ENCODE assay signal across 1 fruit fly cellular context in genomic region chr3L:9762036-9762597, dm6.
A peak's percentile ranks its signal among the peaks of the same experiment; 100 is the strongest.
TF ChIP-seq lines count a peak whose summit lies in the region.

No protein-coding gene starts in this region.

TF ChIP-seq in whole organism, embryonic, 481 proteins besides CTCF, POLR2A, EP300 and RAD21 (continued from another document and continues in another):
- TF ChIP-seq NC2α (GFP tag; optimal IDR thresholded peaks at IDR 0.05; lab: Kevin White, UChicago), result no peak
- TF ChIP-seq CG11456 (GFP tag; IDR thresholded peaks at IDR 0.05; lab: Robert Waterston, UW), result 0 out of 3 replicates have a peak, but pooled peaks have one; percentile 10
- TF ChIP-seq CG11504 (tag; optimal IDR thresholded peaks at IDR 0.05; lab: Kevin White, UChicago), result no peak
- no peak for TF ChIP-seq CG12104 (GFP tag; optimal IDR thresholded peaks at IDR 0.05; lab: Kevin White, UChicago)
- TF ChIP-seq hb (GFP tag; IDR thresholded peaks at IDR 0.05; lab: Robert Waterston, UW; ENCODE audit: partially characterized antibody), result no peak
- no peak for TF ChIP-seq CG31388 (GFP tag; optimal IDR thresholded peaks at IDR 0.05; lab: Kevin White, UChicago)
- no peak for TF ChIP-seq corto (GFP tag; optimal IDR thresholded peaks at IDR 0.05; lab: Kevin White, UChicago)
- no peak for TF ChIP-seq Ptx1 (GFP tag; IDR thresholded peaks at IDR 0.05; lab: Robert Waterston, UW)
- no peak for TF ChIP-seq pfk (GFP tag; optimal IDR thresholded peaks at IDR 0.05; lab: Kevin White, UChicago)
- TF ChIP-seq CG14441 (GFP tag; IDR thresholded peaks at IDR 0.05; lab: Robert Waterston, UW), result no peak
- 0 out of 3 replicates have a peak, but pooled peaks have one; percentile 12 for TF ChIP-seq dysf (GFP tag; IDR thresholded peaks at IDR 0.05; lab: Robert Waterston, UW)
- no peak for TF ChIP-seq CG9876 (GFP tag; optimal IDR thresholded peaks at IDR 0.05; lab: Kevin White, UChicago)
- no peak for TF ChIP-seq Asciz (GFP tag; optimal IDR thresholded peaks at IDR 0.05; lab: Kevin White, UChicago)
- TF ChIP-seq her (GFP tag; optimal IDR thresholded peaks at IDR 0.05; lab: Kevin White, UChicago), result peak; percentile 34
- TF ChIP-seq croc (GFP tag; conservative IDR thresholded peaks at IDR 0.05; lab: Robert Waterston, UW), result no peak
- TF ChIP-seq pho (GFP tag; optimal IDR thresholded peaks at IDR 0.05; lab: Kevin White, UChicago), result peak; percentile 51
- TF ChIP-seq fru (optimal IDR thresholded peaks at IDR 0.05; lab: Kevin White, UChicago), result no peak
- no peak for TF ChIP-seq yki (optimal IDR thresholded peaks at IDR 0.05; lab: Kevin White, UChicago)
- TF ChIP-seq CG6813 (GFP tag; optimal IDR thresholded peaks at IDR 0.05; lab: Kevin White, UChicago), result peak; percentile 46
- no peak for TF ChIP-seq CG16813 (GFP tag; IDR thresholded peaks at IDR 0.05; lab: Robert Waterston, UW; ENCODE audit: partially characterized antibody)
- no peak for TF ChIP-seq GATAe (GFP tag; conservative IDR thresholded peaks at IDR 0.05; lab: Robert Waterston, UW)
- peak; percentile 24 for TF ChIP-seq CG31365 (tag; optimal IDR thresholded peaks at IDR 0.05; lab: Kevin White, UChicago)
- TF ChIP-seq D (optimal IDR thresholded peaks at IDR 0.05; lab: Kevin White, UChicago), result no peak
- no peak for TF ChIP-seq D (GFP tag; optimal IDR thresholded peaks at IDR 0.05; lab: Kevin White, UChicago)
- TF ChIP-seq jigr1 (GFP tag; IDR thresholded peaks at IDR 0.05; lab: Robert Waterston, UW), result no peak
- peak; percentile 15 for TF ChIP-seq Lhr (GFP tag; optimal IDR thresholded peaks at IDR 0.05; lab: Kevin White, UChicago)
- TF ChIP-seq eyg (GFP tag; optimal IDR thresholded peaks at IDR 0.05; lab: Kevin White, UChicago), result no peak
- TF ChIP-seq br (optimal IDR thresholded peaks at IDR 0.05; lab: Kevin White, UChicago), result no peak
- no peak for TF ChIP-seq HHEX (GFP tag; optimal IDR thresholded peaks at IDR 0.05; lab: Kevin White, UChicago)
- no peak for TF ChIP-seq grn (GFP tag; optimal IDR thresholded peaks at IDR 0.05; lab: Kevin White, UChicago)
- TF ChIP-seq CG10209 (GFP tag; optimal IDR thresholded peaks at IDR 0.05; lab: Kevin White, UChicago), result no peak
- TF ChIP-seq esg (GFP tag; conservative IDR thresholded peaks at IDR 0.05; lab: Robert Waterston, UW), result no peak
- no peak for TF ChIP-seq CG4424 (GFP tag; optimal IDR thresholded peaks at IDR 0.05; lab: Kevin White, UChicago)
- peak; percentile 80 for TF ChIP-seq lab (GFP tag; optimal IDR thresholded peaks at IDR 0.05; lab: Kevin White, UChicago)
- no peak for TF ChIP-seq CG18476 (GFP tag; optimal IDR thresholded peaks at IDR 0.05; lab: Kevin White, UChicago)
- no peak for TF ChIP-seq bowl (GFP tag; IDR thresholded peaks at IDR 0.05; lab: Robert Waterston, UW)
- TF ChIP-seq Blimp-1 (GFP tag; optimal IDR thresholded peaks at IDR 0.05; lab: Kevin White, UChicago), result no peak
- TF ChIP-seq Hr78 (GFP tag; optimal IDR thresholded peaks at IDR 0.05; lab: Kevin White, UChicago), result no peak
- no peak for TF ChIP-seq CG5953 (GFP tag; IDR thresholded peaks at IDR 0.05; lab: Robert Waterston, UW)
- TF ChIP-seq Lim3 (GFP tag; IDR thresholded peaks at IDR 0.05; lab: Robert Waterston, UW), result no peak
- no peak for TF ChIP-seq lmd (GFP tag; IDR thresholded peaks at IDR 0.05; lab: Robert Waterston, UW)
- TF ChIP-seq CG9797 (GFP tag; optimal IDR thresholded peaks at IDR 0.05; lab: Kevin White, UChicago), result no peak
- TF ChIP-seq lov (optimal IDR thresholded peaks at IDR 0.05; lab: Kevin White, UChicago), result no peak
- TF ChIP-seq lov (GFP tag; IDR thresholded peaks at IDR 0.05; lab: Robert Waterston, UW), result no peak
- no peak for TF ChIP-seq Six4 (GFP tag; optimal IDR thresholded peaks at IDR 0.05; lab: Kevin White, UChicago)
- TF ChIP-seq CG13894 (tag; optimal IDR thresholded peaks at IDR 0.05; lab: Kevin White, UChicago), result no peak
- no peak for TF ChIP-seq CG3995 (GFP tag; optimal IDR thresholded peaks at IDR 0.05; lab: Kevin White, UChicago)
- TF ChIP-seq CG18619 (GFP tag; optimal IDR thresholded peaks at IDR 0.05; lab: Kevin White, UChicago), result peak; percentile 15
- TF ChIP-seq CG12071 (GFP tag; optimal IDR thresholded peaks at IDR 0.05; lab: Kevin White, UChicago), result peak; percentile 45
- no peak for TF ChIP-seq tx (GFP tag; optimal IDR thresholded peaks at IDR 0.05; lab: Kevin White, UChicago)
- no peak for TF ChIP-seq dm (GFP tag; optimal IDR thresholded peaks at IDR 0.05; lab: Kevin White, UChicago)
- TF ChIP-seq Antp (GFP tag; optimal IDR thresholded peaks at IDR 0.05; lab: Kevin White, UChicago), result no peak
- no peak for TF ChIP-seq Hand (GFP tag; optimal IDR thresholded peaks at IDR 0.05; lab: Kevin White, UChicago)
- TF ChIP-seq CG3847 (GFP tag; IDR thresholded peaks at IDR 0.05; lab: Robert Waterston, UW), result no peak
- no peak for TF ChIP-seq inv (GFP tag; IDR thresholded peaks at IDR 0.05; lab: Robert Waterston, UW; ENCODE audit: partially characterized antibody)
- no peak for TF ChIP-seq chif (GFP tag; optimal IDR thresholded peaks at IDR 0.05; lab: Kevin White, UChicago)
- no peak for TF ChIP-seq CG3065 (GFP tag; optimal IDR thresholded peaks at IDR 0.05; lab: Kevin White, UChicago)
- TF ChIP-seq dati (GFP tag; IDR thresholded peaks at IDR 0.05; lab: Robert Waterston, UW), result no peak
- TF ChIP-seq ken (GFP tag; IDR thresholded peaks at IDR 0.05; lab: Robert Waterston, UW), result no peak
- TF ChIP-seq Myb (GFP tag; optimal IDR thresholded peaks at IDR 0.05; lab: Kevin White, UChicago), result no peak
- TF ChIP-seq Dbx (GFP tag; IDR thresholded peaks at IDR 0.05; lab: Robert Waterston, UW), result peak; percentile 38; the same call in 1 of the 3 replicates
- TF ChIP-seq CG2712 (tag; optimal IDR thresholded peaks at IDR 0.05; lab: Kevin White, UChicago), result no peak
- no peak for TF ChIP-seq Dfd (GFP tag; optimal IDR thresholded peaks at IDR 0.05; lab: Kevin White, UChicago)
- no peak for TF ChIP-seq CG15479 (GFP tag; optimal IDR thresholded peaks at IDR 0.05; lab: Kevin White, UChicago)
- peak; percentile 20 for TF ChIP-seq ERR (GFP tag; optimal IDR thresholded peaks at IDR 0.05; lab: Kevin White, UChicago)
- no peak for TF ChIP-seq CG18011 (GFP tag; optimal IDR thresholded peaks at IDR 0.05; lab: Kevin White, UChicago)
- no peak for TF ChIP-seq CG33213 (GFP tag; optimal IDR thresholded peaks at IDR 0.05; lab: Kevin White, UChicago)
- TF ChIP-seq salm (tag; optimal IDR thresholded peaks at IDR 0.05; lab: Kevin White, UChicago), result peak; percentile 9
- TF ChIP-seq cas (GFP tag; IDR thresholded peaks at IDR 0.05; lab: Robert Waterston, UW), result no peak
- TF ChIP-seq MTF-1 (GFP tag; optimal IDR thresholded peaks at IDR 0.05; lab: Kevin White, UChicago; ENCODE audit: borderline replicate concordance), result no peak
- TF ChIP-seq CG6654 (GFP tag; optimal IDR thresholded peaks at IDR 0.05; lab: Kevin White, UChicago), result no peak
- no peak for TF ChIP-seq CG8388 (GFP tag; optimal IDR thresholded peaks at IDR 0.05; lab: Kevin White, UChicago)
- no peak for TF ChIP-seq nerfin-2 (GFP tag; IDR thresholded peaks at IDR 0.05; lab: Robert Waterston, UW; ENCODE audit: partially characterized antibody)
- TF ChIP-seq lilli (GFP tag; optimal IDR thresholded peaks at IDR 0.05; lab: Kevin White, UChicago), result no peak
- no peak for TF ChIP-seq Doc2 (GFP tag; IDR thresholded peaks at IDR 0.05; lab: Robert Waterston, UW)
- no peak for TF ChIP-seq cg (GFP tag; optimal IDR thresholded peaks at IDR 0.05; lab: Kevin White, UChicago)
- TF ChIP-seq HLH3B (GFP tag; IDR thresholded peaks at IDR 0.05; lab: Robert Waterston, UW), result no peak
- no peak for TF ChIP-seq Sry-β (GFP tag; optimal IDR thresholded peaks at IDR 0.05; lab: Kevin White, UChicago)
- TF ChIP-seq Lpt (GFP tag; optimal IDR thresholded peaks at IDR 0.05; lab: Kevin White, UChicago), result no peak
- TF ChIP-seq CG11696 (GFP tag; IDR thresholded peaks at IDR 0.05; lab: Robert Waterston, UW), result no peak
- no peak for TF ChIP-seq CG7928 (GFP tag; optimal IDR thresholded peaks at IDR 0.05; lab: Kevin White, UChicago)
- no peak for TF ChIP-seq CG10431 (GFP tag; optimal IDR thresholded peaks at IDR 0.05; lab: Kevin White, UChicago)
- TF ChIP-seq CG8281 (tag; optimal IDR thresholded peaks at IDR 0.05; lab: Kevin White, UChicago), result no peak
- TF ChIP-seq sqz (GFP tag; optimal IDR thresholded peaks at IDR 0.05; lab: Kevin White, UChicago), result no peak
- no peak for TF ChIP-seq ap (GFP tag; IDR thresholded peaks at IDR 0.05; lab: Robert Waterston, UW)
- TF ChIP-seq Gug (GFP tag; IDR thresholded peaks at IDR 0.05; lab: Robert Waterston, UW), result no peak
- TF ChIP-seq fd64A (GFP tag; optimal IDR thresholded peaks at IDR 0.05; lab: Kevin White, UChicago), result peak; percentile 23
- no peak for TF ChIP-seq CG4328 (GFP tag; optimal IDR thresholded peaks at IDR 0.05; lab: Kevin White, UChicago)
- peak; percentile 73 for TF ChIP-seq HmgZ (tag; optimal IDR thresholded peaks at IDR 0.05; lab: Kevin White, UChicago)
- TF ChIP-seq bbx (GFP tag; IDR thresholded peaks at IDR 0.05; lab: Robert Waterston, UW; ENCODE audit: partially characterized antibody), result no peak; the same call in 1 of the 2 replicates
- no peak for TF ChIP-seq p53 (GFP tag; optimal IDR thresholded peaks at IDR 0.05; lab: Kevin White, UChicago)
- TF ChIP-seq pan (optimal IDR thresholded peaks at IDR 0.05; lab: Kevin White, UChicago), result no peak
- no peak for TF ChIP-seq pan (GFP tag; optimal IDR thresholded peaks at IDR 0.05 in 1 of 2, IDR thresholded peaks at IDR 0.05 in 1 of 2)
- no peak for TF ChIP-seq bab2 (GFP tag; optimal IDR thresholded peaks at IDR 0.05; lab: Kevin White, UChicago)
- no peak for TF ChIP-seq pnt (GFP tag; optimal IDR thresholded peaks at IDR 0.05; lab: Kevin White, UChicago)
- TF ChIP-seq ab (GFP tag; optimal IDR thresholded peaks at IDR 0.05; lab: Kevin White, UChicago), result no peak
- TF ChIP-seq sisA (GFP tag; IDR thresholded peaks at IDR 0.05; lab: Robert Waterston, UW), result no peak
- TF ChIP-seq CG7987 (GFP tag; optimal IDR thresholded peaks at IDR 0.05; lab: Kevin White, UChicago), result peak; percentile 46
- TF ChIP-seq gt (GFP tag; IDR thresholded peaks at IDR 0.05; lab: Robert Waterston, UW), result no peak
- no peak for TF ChIP-seq Sox102F (GFP tag; optimal IDR thresholded peaks at IDR 0.05; lab: Kevin White, UChicago)
- TF ChIP-seq Ravus (GFP tag; IDR thresholded peaks at IDR 0.05; lab: Robert Waterston, UW), result no peak
- no peak for TF ChIP-seq CG7556 (GFP tag; optimal IDR thresholded peaks at IDR 0.05; lab: Kevin White, UChicago)
- TF ChIP-seq CG2129 (GFP tag; IDR thresholded peaks at IDR 0.05; lab: Robert Waterston, UW; ENCODE audit: partially characterized antibody), result no peak
- TF ChIP-seq B-H1 (GFP tag; IDR thresholded peaks at IDR 0.05; lab: Robert Waterston, UW), result no peak
- no peak for TF ChIP-seq al (GFP tag; IDR thresholded peaks at IDR 0.05; lab: Robert Waterston, UW)
- no peak for TF ChIP-seq CG4404 (GFP tag; IDR thresholded peaks at IDR 0.05; lab: Robert Waterston, UW)
- TF ChIP-seq CG2116 (GFP tag; optimal IDR thresholded peaks at IDR 0.05; lab: Kevin White, UChicago), result no peak
- peak; percentile 35; the same call in 1 of the 2 replicates for TF ChIP-seq Atf6 (GFP tag; IDR thresholded peaks at IDR 0.05; lab: Robert Waterston, UW)
- peak; percentile 43; the same call in 2 of the 3 replicates for TF ChIP-seq row (GFP tag; IDR thresholded peaks at IDR 0.05; lab: Robert Waterston, UW)
- TF ChIP-seq ato (GFP tag; IDR thresholded peaks at IDR 0.05; lab: Robert Waterston, UW; ENCODE audit: partially characterized antibody), result no peak
- TF ChIP-seq CG10147 (GFP tag; optimal IDR thresholded peaks at IDR 0.05; lab: Kevin White, UChicago), result no peak
- TF ChIP-seq MESR4 (GFP tag; optimal IDR thresholded peaks at IDR 0.05; lab: Kevin White, UChicago), result no peak
- TF ChIP-seq slbo (GFP tag; IDR thresholded peaks at IDR 0.05; lab: Robert Waterston, UW), result peak; percentile 28; the same call in 1 of the 2 replicates
- TF ChIP-seq CG4730 (GFP tag; IDR thresholded peaks at IDR 0.05; lab: Robert Waterston, UW), result no peak
- no peak for TF ChIP-seq CG18262 (tag; optimal IDR thresholded peaks at IDR 0.05; lab: Kevin White, UChicago)
- no peak for TF ChIP-seq h (optimal IDR thresholded peaks at IDR 0.05; lab: Kevin White, UChicago)
- TF ChIP-seq chm (GFP tag; IDR thresholded peaks at IDR 0.05; lab: Robert Waterston, UW), result no peak; the same call in 1 of the 2 replicates
- no peak for TF ChIP-seq Hr39 (optimal IDR thresholded peaks at IDR 0.05; lab: Kevin White, UChicago)
- no peak for TF ChIP-seq CG10543 (GFP tag; optimal IDR thresholded peaks at IDR 0.05; lab: Kevin White, UChicago)
- TF ChIP-seq stwl (tag; optimal IDR thresholded peaks at IDR 0.05; lab: Kevin White, UChicago), result no peak
- TF ChIP-seq Nf-YB (GFP tag; optimal IDR thresholded peaks at IDR 0.05; lab: Kevin White, UChicago), result no peak
- no peak for TF ChIP-seq HLHmδ (GFP tag; optimal IDR thresholded peaks at IDR 0.05; lab: Kevin White, UChicago)
- TF ChIP-seq fd3F (GFP tag; optimal IDR thresholded peaks at IDR 0.05; lab: Kevin White, UChicago), result no peak
- TF ChIP-seq CG8924 (tag; optimal IDR thresholded peaks at IDR 0.05; lab: Kevin White, UChicago), result no peak
- TF ChIP-seq phol (tag; optimal IDR thresholded peaks at IDR 0.05; lab: Kevin White, UChicago), result no peak
- TF ChIP-seq YL-1 (GFP tag; optimal IDR thresholded peaks at IDR 0.05; lab: Kevin White, UChicago), result no peak
- TF ChIP-seq Chrac-16 (GFP tag; optimal IDR thresholded peaks at IDR 0.05; lab: Kevin White, UChicago), result no peak
- TF ChIP-seq CG8765 (GFP tag; IDR thresholded peaks at IDR 0.05; lab: Robert Waterston, UW), result no peak
- no peak for TF ChIP-seq ham (GFP tag; IDR thresholded peaks at IDR 0.05; lab: Robert Waterston, UW)
- 0 out of 3 replicates have a peak, but pooled peaks have one; percentile 36 for TF ChIP-seq CG34224 (GFP tag; IDR thresholded peaks at IDR 0.05; lab: Robert Waterston, UW; ENCODE audit: partially characterized antibody)
- TF ChIP-seq CG6272 (GFP tag; IDR thresholded peaks at IDR 0.05; lab: Robert Waterston, UW), result no peak
- TF ChIP-seq CG11695 (GFP tag; IDR thresholded peaks at IDR 0.05; lab: Robert Waterston, UW), result 0 out of 3 replicates have a peak, but pooled peaks have one; percentile 15
- TF ChIP-seq ash1 (GFP tag; optimal IDR thresholded peaks at IDR 0.05; lab: Kevin White, UChicago), result no peak
- TF ChIP-seq fd102C (GFP tag; optimal IDR thresholded peaks at IDR 0.05; lab: Kevin White, UChicago), result no peak
- no peak for TF ChIP-seq grau (tag; optimal IDR thresholded peaks at IDR 0.05; lab: Kevin White, UChicago)
- TF ChIP-seq Pdp1 (GFP tag; optimal IDR thresholded peaks at IDR 0.05; lab: Kevin White, UChicago), result peak in 1 of 2 experiments; percentile 61
- no peak for TF ChIP-seq CG17612 (GFP tag; IDR thresholded peaks at IDR 0.05; lab: Robert Waterston, UW)
- no peak for TF ChIP-seq maf-S (GFP tag; optimal IDR thresholded peaks at IDR 0.05; lab: Kevin White, UChicago)
